Fruit fly (Drosophila melanogaster) whole organism, embryonic: Measurements from ENCODE around the gene lark.

Experiments used
- Atf6 ChIP-seq: fragments of 200-800 bp; sonication (Bioruptor generic); IDR thresholded peaks from 2 replicates; pipeline ENCODE4 v1.3.6; 2022; ENCODE audit warnings: missing biosample characterization, missing genetic modification characterization
- CG10959 ChIP-seq: fragments of 200-800 bp; sonication (Bioruptor generic); IDR thresholded peaks from 2 replicates; pipeline ENCODE4 v1.3.6; 2022; ENCODE audit warnings: missing biosample characterization, missing genetic modification characterization
- CG11456 ChIP-seq: fragments of 200-800 bp; sonication (Bioruptor generic); IDR thresholded peaks from 3 replicates; pipeline ENCODE4 v1.3.6; 2022; ENCODE audit warnings: missing biosample characterization, missing genetic modification characterization
- CG12391 ChIP-seq: fragments of 200-800 bp; sonication (Bioruptor generic); optimal IDR thresholded peaks from 3 replicates; lab custom pipeline; 2018; ENCODE audit warnings: missing biosample characterization, mild to moderate bottlenecking, missing genetic modification characterization, moderate library complexity
- CG13624 ChIP-seq: fragments of 200-800 bp; sonication (Bioruptor generic); optimal IDR thresholded peaks from 2 replicates; lab custom pipeline; 2016; ENCODE audit warnings: missing biosample characterization, missing genetic modification characterization
- CG14710 ChIP-seq: fragments of 200-800 bp; sonication (Bioruptor generic); optimal IDR thresholded peaks from 3 replicates; lab custom pipeline; 2019; ENCODE audit warnings: missing biosample characterization, mild to moderate bottlenecking, missing genetic modification characterization, moderate library complexity
- CG15514 ChIP-seq: fragments of 200-800 bp; sonication (Bioruptor generic); optimal IDR thresholded peaks from 3 replicates; lab custom pipeline; 2017; ENCODE audit warnings: missing biosample characterization, missing genetic modification characterization, mild to moderate bottlenecking, moderate library complexity, missing genetic modification reagents
- CG1603 ChIP-seq: fragments of 200-800 bp; sonication (Bioruptor generic); optimal IDR thresholded peaks from 2 replicates; lab custom pipeline; 2019; ENCODE audit warnings: missing biosample characterization, mild to moderate bottlenecking, missing genetic modification characterization, moderate library complexity
- CG2120 ChIP-seq: fragments of 200-800 bp; sonication (Bioruptor generic); optimal IDR thresholded peaks from 3 replicates; lab custom pipeline; 2016; ENCODE audit warnings: missing biosample characterization, missing genetic modification characterization
- CG2199 ChIP-seq: fragments of 200-800 bp; sonication (Bioruptor generic); IDR thresholded peaks from 3 replicates; pipeline ENCODE4 v1.3.6; 2022; ENCODE audit warnings: missing biosample characterization, missing genetic modification characterization
- CG2875 ChIP-seq: fragments of 200-800 bp; sonication (Bioruptor generic); optimal IDR thresholded peaks from 2 replicates; lab custom pipeline; 2017; ENCODE audit warnings: missing biosample characterization, mild to moderate bottlenecking, missing genetic modification characterization, missing genetic modification reagents
- CG32767 ChIP-seq: fragments of 200-800 bp; sonication (Bioruptor generic); IDR thresholded peaks from 2 replicates; pipeline ENCODE4 v1.3.6; 2022; ENCODE audit warnings: missing biosample characterization, missing genetic modification characterization
- CG4617 ChIP-seq: fragments of 200-800 bp; sonication (Bioruptor generic); optimal IDR thresholded peaks from 3 replicates; lab custom pipeline; 2016; ENCODE audit warnings: missing biosample characterization, missing genetic modification characterization, borderline replicate concordance
- CG4730 ChIP-seq: fragments of 200-800 bp; sonication (Bioruptor generic); IDR thresholded peaks from 2 replicates; pipeline ENCODE4 v1.3.6; 2022; ENCODE audit warnings: missing biosample characterization, missing genetic modification characterization
- CG4820 ChIP-seq: fragments of 200-800 bp; sonication (Bioruptor generic); optimal IDR thresholded peaks from 3 replicates; lab custom pipeline; 2016; ENCODE audit warnings: missing biosample characterization, missing genetic modification characterization
- CG5180 ChIP-seq: fragments of 200-800 bp; sonication (Bioruptor generic); optimal IDR thresholded peaks from 3 replicates; lab custom pipeline; 2017; ENCODE audit warnings: missing biosample characterization, missing genetic modification characterization, mild to moderate bottlenecking, moderate library complexity, missing genetic modification reagents
- CG9215 ChIP-seq: fragments of 200-800 bp; sonication (Bioruptor generic); IDR thresholded peaks from 2 replicates; pipeline ENCODE4 v1.3.6; 2022; ENCODE audit warnings: missing biosample characterization, missing genetic modification characterization
- Dad ChIP-seq: fragments of 200-800 bp; sonication (Bioruptor generic); optimal IDR thresholded peaks from 3 replicates; lab custom pipeline; 2016; ENCODE audit warnings: missing biosample characterization, missing genetic modification characterization
- Dref ChIP-seq: fragments of 200-800 bp; sonication (Bioruptor generic); IDR thresholded peaks from 2 replicates; pipeline ENCODE4 v1.3.6; 2022; ENCODE audit warnings: missing biosample characterization, missing genetic modification characterization
- Ets97D ChIP-seq: fragments of 200-800 bp; sonication (Bioruptor generic); optimal IDR thresholded peaks from 3 replicates; lab custom pipeline; 2016; ENCODE audit warnings: missing biosample characterization, missing genetic modification characterization
- H2.0 ChIP-seq: fragments of 200-800 bp; sonication (Bioruptor generic); IDR thresholded peaks from 2 replicates; pipeline ENCODE4 v1.3.6; 2022; ENCODE audit warnings: missing biosample characterization, missing genetic modification characterization
- Hmx ChIP-seq: fragments of 200-800 bp; sonication (Bioruptor generic); optimal IDR thresholded peaks from 2 replicates; lab custom pipeline; 2016; ENCODE audit warnings: missing biosample characterization, missing genetic modification characterization
- Jarid2 ChIP-seq: fragments of 200-800 bp; sonication (Bioruptor generic); optimal IDR thresholded peaks from 3 replicates; lab custom pipeline; 2017; ENCODE audit warnings: mild to moderate bottlenecking, missing biosample characterization, missing genetic modification reagents, missing genetic modification characterization
- Mes4 ChIP-seq: fragments of 200-800 bp; sonication (Bioruptor generic); optimal IDR thresholded peaks from 2 replicates; lab custom pipeline; 2016; ENCODE audit warnings: missing biosample characterization, missing genetic modification characterization
- Mrtf ChIP-seq: fragments of 200-800 bp; sonication (Bioruptor generic); IDR thresholded peaks from 3 replicates; pipeline ENCODE4 v1.3.6; 2022; ENCODE audit warnings: missing biosample characterization, missing genetic modification characterization
- NC2β ChIP-seq: fragments of 200-800 bp; sonication (Bioruptor generic); optimal IDR thresholded peaks from 2 replicates; lab custom pipeline; 2016; ENCODE audit warnings: missing biosample characterization, missing genetic modification characterization
- Vsx1 ChIP-seq: fragments of 200-800 bp; sonication (Bioruptor generic); optimal IDR thresholded peaks from 2 replicates; lab custom pipeline; 2017; ENCODE audit warnings: missing biosample characterization, mild to moderate bottlenecking, missing genetic modification characterization, missing genetic modification reagents
- YL-1 ChIP-seq: fragments of 200-800 bp; sonication (Bioruptor generic); optimal IDR thresholded peaks from 3 replicates; lab custom pipeline; 2017; ENCODE audit warnings: missing biosample characterization, mild to moderate bottlenecking, missing genetic modification characterization
- abd-A ChIP-seq: fragments of 200-800 bp; sonication (Bioruptor generic); optimal IDR thresholded peaks from 3 replicates; lab custom pipeline; 2019; ENCODE audit warnings: missing biosample characterization, mild to moderate bottlenecking, missing genetic modification characterization, moderate library complexity
- amos ChIP-seq: fragments of 200-800 bp; sonication (Bioruptor generic); IDR thresholded peaks from 2 replicates; pipeline ENCODE4 v1.3.6; 2022; ENCODE audit warnings: missing biosample characterization, missing genetic modification characterization; ENCODE audit not compliant: partially characterized antibody
- ara ChIP-seq: fragments of 200-800 bp; sonication (Bioruptor generic); IDR thresholded peaks from 2 replicates; pipeline ENCODE4 v1.3.6; 2022; ENCODE audit warnings: missing biosample characterization, missing genetic modification characterization
- br ChIP-seq: fragments of >200 bp; optimal IDR thresholded peaks from 2 replicates; lab custom pipeline; 2017
- caup ChIP-seq: fragments of 200-800 bp; sonication (Bioruptor generic); optimal IDR thresholded peaks from 3 replicates; lab custom pipeline; 2017; ENCODE audit warnings: missing biosample characterization, mild to moderate bottlenecking, missing genetic modification characterization, moderate library complexity; ENCODE audit not compliant: severe bottlenecking
- cg ChIP-seq: fragments of 200-800 bp; sonication (Bioruptor generic); optimal IDR thresholded peaks from 3 replicates; lab custom pipeline; 2019; ENCODE audit warnings: missing biosample characterization, mild to moderate bottlenecking, missing genetic modification characterization, moderate library complexity
- ewg ChIP-seq: fragments of 200-800 bp; sonication (Bioruptor generic); optimal IDR thresholded peaks from 3 replicates; lab custom pipeline; 2017; ENCODE audit warnings: mild to moderate bottlenecking, missing biosample characterization, missing genetic modification reagents, missing genetic modification characterization
- fd102C ChIP-seq: fragments of 200-800 bp; sonication (Bioruptor generic); optimal IDR thresholded peaks from 2 replicates; lab custom pipeline; 2018; ENCODE audit warnings: missing biosample characterization, mild to moderate bottlenecking, missing genetic modification characterization, moderate library complexity
- hkb ChIP-seq, 2 experiments: fragments of 200-800 bp in 1 of 2; fragments of >200 bp in 1 of 2; sonication (Bioruptor generic) in 1 of 2; IDR thresholded peaks in 1 of 2; optimal IDR thresholded peaks in 1 of 2; 2 replicates each; pipeline versions ENCODE4 v1.3.6 to Lab custom; 2017 to 2022; ENCODE audit warnings: missing biosample characterization in 1 of 2, missing genetic modification characterization in 1 of 2
- jumu ChIP-seq: fragments of 200-800 bp; sonication (Bioruptor generic); optimal IDR thresholded peaks from 3 replicates; lab custom pipeline; 2016; ENCODE audit warnings: missing biosample characterization, missing genetic modification characterization
- kay ChIP-seq: fragments of 200-800 bp; sonication (Bioruptor generic); optimal IDR thresholded peaks from 2 replicates; lab custom pipeline; 2016; ENCODE audit warnings: missing biosample characterization, missing genetic modification characterization
- nom ChIP-seq: fragments of 200-800 bp; sonication (Bioruptor generic); optimal IDR thresholded peaks from 2 replicates; lab custom pipeline; 2017; ENCODE audit warnings: missing biosample characterization, missing genetic modification characterization, mild to moderate bottlenecking, moderate library complexity, missing genetic modification reagents
- org-1 ChIP-seq: fragments of 200-800 bp; sonication (Bioruptor generic); optimal IDR thresholded peaks from 2 replicates; lab custom pipeline; 2017; ENCODE audit warnings: missing biosample characterization, missing genetic modification characterization
- pho ChIP-seq: fragments of 200-800 bp; sonication (Bioruptor generic); optimal IDR thresholded peaks from 2 replicates; lab custom pipeline; 2016; ENCODE audit warnings: missing biosample characterization, missing genetic modification characterization
- pita ChIP-seq: fragments of 200-800 bp; sonication (Bioruptor generic); optimal IDR thresholded peaks from 2 replicates; lab custom pipeline; 2017; ENCODE audit warnings: missing biosample characterization, mild to moderate bottlenecking, missing genetic modification characterization
- psq ChIP-seq: fragments of 200-800 bp; sonication (Bioruptor generic); optimal IDR thresholded peaks from 2 replicates; lab custom pipeline; 2017; ENCODE audit warnings: missing biosample characterization, missing genetic modification characterization
- pum ChIP-seq: fragments of 200-800 bp; sonication (Bioruptor generic); optimal IDR thresholded peaks from 2 replicates; lab custom pipeline; 2016; ENCODE audit warnings: missing biosample characterization, missing genetic modification characterization
- salm ChIP-seq: fragments of 200-800 bp; sonication (Bioruptor generic); optimal IDR thresholded peaks from 2 replicates; lab custom pipeline; 2018; ENCODE audit warnings: missing biosample characterization, mild to moderate bottlenecking, missing genetic modification characterization
- seq ChIP-seq: fragments of 200-800 bp; sonication (Bioruptor generic); IDR thresholded peaks from 2 replicates; pipeline ENCODE4 v1.3.6; 2022; ENCODE audit warnings: missing biosample characterization, missing genetic modification characterization
- sna ChIP-seq: fragments of 200-800 bp; sonication (Bioruptor generic); IDR thresholded peaks from 2 replicates; pipeline ENCODE4 v1.3.6; 2022; ENCODE audit warnings: missing biosample characterization, missing genetic modification characterization; ENCODE audit not compliant: partially characterized antibody
- tgo ChIP-seq: fragments of 200-800 bp; sonication (Bioruptor generic); IDR thresholded peaks from 3 replicates; pipeline ENCODE4 v1.3.6; 2022; ENCODE audit warnings: missing biosample characterization, missing genetic modification characterization
- trem ChIP-seq: fragments of 200-800 bp; optimal IDR thresholded peaks from 3 replicates; lab custom pipeline; 2019; ENCODE audit warnings: missing biosample characterization, mild to moderate bottlenecking, missing genetic modification characterization, moderate library complexity

Gene lark

dm6 chr3L:7339216-7339742 is at the start of gene lark, which contains the start of gene eco (continued):
- TF ChIP-seq CG4617 (GFP tag; lab: Kevin White, UChicago) (peak; percentile 79), CG9215 (no peak), br (lab: Kevin White, UChicago) (no peak), amos (GFP tag; lab: Robert Waterston, UW) (peak; percentile 41; the same call in 1 of the 2 replicates), psq (no peak), Ets97D (GFP tag; lab: Kevin White, UChicago) (peak; percentile 44), CG2120 (GFP tag; lab: Kevin White, UChicago) (no peak), CG12391 (peak; percentile 20), CG32767 (GFP tag; lab: Robert Waterston, UW) (peak; percentile 98), CG15514 (GFP tag; lab: Kevin White, UChicago) (peak; percentile 6), ewg (GFP tag; lab: Kevin White, UChicago) (no peak), Jarid2 (GFP tag; lab: Kevin White, UChicago) (no peak), cg (GFP tag; lab: Kevin White, UChicago) (no peak), jumu (GFP tag; lab: Kevin White, UChicago) (no peak), CG10959 (GFP tag; lab: Robert Waterston, UW) (no peak), CG4730 (no peak), Atf6 (GFP tag; lab: Robert Waterston, UW) (0 out of 2 replicates have a peak, but pooled peaks have one; percentile 9), NC2β (GFP tag; lab: Kevin White, UChicago) (peak; percentile 4), Vsx1 (GFP tag; lab: Kevin White, UChicago) (no peak), abd-A (no peak), Hmx (GFP tag; lab: Kevin White, UChicago) (no peak), hkb (optimal IDR thresholded peaks at IDR 0.05; lab: Kevin White, UChicago) (no peak), hkb (GFP tag; IDR thresholded peaks at IDR 0.05; lab: Robert Waterston, UW) (no peak), CG5180 (no peak), Mrtf (GFP tag; lab: Robert Waterston, UW) (no peak), seq (GFP tag; lab: Robert Waterston, UW) (no peak), ara (GFP tag; lab: Robert Waterston, UW) (no peak), salm (tag; lab: Kevin White, UChicago) (no peak), pum (no peak), nom (GFP tag; lab: Kevin White, UChicago) (peak; percentile 57), H2.0 (GFP tag; lab: Robert Waterston, UW) (no peak), fd102C (GFP tag; lab: Kevin White, UChicago) (no peak), sna (no peak), Mes4 (no peak), CG4820 (no peak), caup (GFP tag; lab: Kevin White, UChicago) (no peak), YL-1 (GFP tag; lab: Kevin White, UChicago) (peak; percentile 96), CG11456 (GFP tag; lab: Robert Waterston, UW) (no peak), org-1 (no peak), Dref (GFP tag; lab: Robert Waterston, UW) (no peak), CG1603 (tag; lab: Kevin White, UChicago) (peak; percentile 61), pita (GFP tag; lab: Kevin White, UChicago) (no peak), CG2199 (GFP tag; lab: Robert Waterston, UW) (no peak), kay (no peak), Dad (GFP tag; lab: Kevin White, UChicago) (no peak), tgo (GFP tag; lab: Robert Waterston, UW) (no peak), CG14710 (tag; lab: Kevin White, UChicago) (peak; percentile 64), trem (tag; lab: Kevin White, UChicago) (peak; percentile 26), CG2875 (GFP tag; lab: Kevin White, UChicago) (no peak), pho (GFP tag; lab: Kevin White, UChicago) (no peak), CG13624 (no peak)
